Fruit fly (Drosophila melanogaster) whole organism, pupa: Measurements from ENCODE around the gene ara.

Source experiments
- CG10348 ChIP-seq: fragments of 200-800 bp; sonication (Bioruptor generic); IDR thresholded peaks from 2 replicates; pipeline ENCODE4 v1.3.6; 2022; ENCODE audit warnings: missing biosample characterization, missing genetic modification characterization
- CG12605 ChIP-seq: fragments of 200-800 bp; sonication (Bioruptor generic); IDR thresholded peaks from 2 replicates; pipeline ENCODE4 v1.3.6; 2022; ENCODE audit warnings: missing biosample characterization, missing genetic modification characterization
- CG15710 ChIP-seq: fragments of 200-800 bp; sonication (Bioruptor generic); optimal IDR thresholded peaks from 2 replicates; lab custom pipeline; 2018; ENCODE audit warnings: missing biosample characterization, mild to moderate bottlenecking, missing genetic modification characterization, moderate library complexity
- CG32121 ChIP-seq: fragments of 200-800 bp; sonication (Bioruptor generic); IDR thresholded peaks from 2 replicates; pipeline ENCODE4 v1.3.6; 2022; ENCODE audit warnings: missing biosample characterization, missing genetic modification characterization
- CG4496 ChIP-seq: fragments of 200-800 bp; sonication (Bioruptor generic); IDR thresholded peaks from 3 replicates; pipeline ENCODE4 v1.3.6; 2022; ENCODE audit warnings: missing biosample characterization, missing genetic modification characterization
- CG8159 ChIP-seq: fragments of 200-800 bp; sonication (Bioruptor generic); optimal IDR thresholded peaks from 3 replicates; lab custom pipeline; 2018; ENCODE audit warnings: missing biosample characterization, mild to moderate bottlenecking, missing genetic modification characterization, moderate library complexity
- CG8301 ChIP-seq: fragments of 200-800 bp; sonication (Bioruptor generic); optimal IDR thresholded peaks from 2 replicates; lab custom pipeline; 2018; ENCODE audit warnings: missing biosample characterization, mild to moderate bottlenecking, missing genetic modification characterization
- D1 ChIP-seq: fragments of 200-800 bp; sonication (Bioruptor generic); optimal IDR thresholded peaks from 2 replicates; lab custom pipeline; 2018; ENCODE audit warnings: missing biosample characterization, mild to moderate bottlenecking, missing genetic modification characterization, moderate library complexity
- Pif1B ChIP-seq: fragments of 200-800 bp; sonication (Bioruptor generic); optimal IDR thresholded peaks from 3 replicates; lab custom pipeline; 2016; ENCODE audit warnings: missing biosample characterization, missing genetic modification characterization
- Snoo ChIP-seq: fragments of 200-800 bp; sonication (Bioruptor generic); optimal IDR thresholded peaks from 3 replicates; lab custom pipeline; 2017; ENCODE audit warnings: missing biosample characterization, mild to moderate bottlenecking, missing genetic modification characterization, inconsistent platforms

DNA sequence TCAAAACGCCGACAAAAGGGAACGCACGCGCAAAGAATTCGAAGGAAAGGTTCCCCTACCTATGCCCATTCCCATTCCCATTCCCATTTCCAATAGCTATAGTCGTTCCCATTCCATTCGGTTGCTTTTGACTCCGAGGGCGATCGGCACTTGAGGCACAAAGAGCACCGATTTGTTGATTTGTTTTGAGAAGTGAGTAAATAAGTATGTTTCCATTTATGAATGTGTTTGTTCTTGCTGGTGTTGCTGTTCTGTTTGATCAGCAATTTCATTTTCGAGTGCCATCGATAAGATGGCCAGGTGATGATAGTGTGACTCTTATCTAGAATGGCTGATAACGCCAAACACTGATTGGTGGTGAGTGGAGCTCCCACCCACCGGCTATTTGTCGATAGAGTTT lies 25.8 kb downstream of the ara start:
- no peak for TF ChIP-seq CG32121 (GFP tag; lab: Robert Waterston, UW)
- TF ChIP-seq Pif1B (GFP tag; lab: Kevin White, UChicago) = no peak
- no peak for TF ChIP-seq CG10348 (GFP tag; lab: Robert Waterston, UW)
- no peak for TF ChIP-seq D1
- no peak for TF ChIP-seq CG4496 (GFP tag; lab: Robert Waterston, UW)
- TF ChIP-seq CG8301 (tag; lab: Kevin White, UChicago) = no peak
- TF ChIP-seq CG15710 (tag; lab: Kevin White, UChicago) = no peak
- no peak for TF ChIP-seq CG12605 (GFP tag; lab: Robert Waterston, UW)
- no peak for TF ChIP-seq Snoo (tag; lab: Kevin White, UChicago)
- TF ChIP-seq CG8159 (tag; lab: Kevin White, UChicago) = no peak
